Fruit fly (Drosophila melanogaster) whole organism, pupa: ENCODE data around the gene NijC.

Experiments
- CG10348 ChIP-seq: fragments of 200-800 bp; sonication (Bioruptor generic); IDR thresholded peaks from 2 replicates; pipeline ENCODE4 v1.3.6; 2022; ENCODE audit warnings: missing biosample characterization, missing genetic modification characterization
- CG12605 ChIP-seq: fragments of 200-800 bp; sonication (Bioruptor generic); IDR thresholded peaks from 2 replicates; pipeline ENCODE4 v1.3.6; 2022; ENCODE audit warnings: missing biosample characterization, missing genetic modification characterization
- CG13204 ChIP-seq: fragments of 200-800 bp; sonication (Bioruptor generic); optimal IDR thresholded peaks from 2 replicates; lab custom pipeline; 2018; ENCODE audit warnings: missing biosample characterization, mild to moderate bottlenecking, missing genetic modification characterization, moderate library complexity
- CG14655 ChIP-seq: fragments of 200-800 bp; sonication (Bioruptor generic); optimal IDR thresholded peaks from 3 replicates; lab custom pipeline; 2017; ENCODE audit warnings: mild to moderate bottlenecking, missing biosample characterization, missing genetic modification reagents, missing genetic modification characterization
- CG15710 ChIP-seq: fragments of 200-800 bp; sonication (Bioruptor generic); optimal IDR thresholded peaks from 2 replicates; lab custom pipeline; 2018; ENCODE audit warnings: missing biosample characterization, mild to moderate bottlenecking, missing genetic modification characterization, moderate library complexity
- CG17806 ChIP-seq: fragments of 200-800 bp; sonication (Bioruptor generic); optimal IDR thresholded peaks from 2 replicates; lab custom pipeline; 2018; ENCODE audit warnings: missing biosample characterization, mild to moderate bottlenecking, missing genetic modification characterization, moderate library complexity
- CG32121 ChIP-seq: fragments of 200-800 bp; sonication (Bioruptor generic); IDR thresholded peaks from 2 replicates; pipeline ENCODE4 v1.3.6; 2022; ENCODE audit warnings: missing biosample characterization, missing genetic modification characterization
- CG34367 ChIP-seq: fragments of 200-800 bp; sonication (Bioruptor generic); optimal IDR thresholded peaks from 2 replicates; lab custom pipeline; 2018; ENCODE audit warnings: missing biosample characterization, mild to moderate bottlenecking, missing genetic modification characterization
- CG4496 ChIP-seq: fragments of 200-800 bp; sonication (Bioruptor generic); IDR thresholded peaks from 3 replicates; pipeline ENCODE4 v1.3.6; 2022; ENCODE audit warnings: missing biosample characterization, missing genetic modification characterization
- CG8159 ChIP-seq: fragments of 200-800 bp; sonication (Bioruptor generic); optimal IDR thresholded peaks from 3 replicates; lab custom pipeline; 2018; ENCODE audit warnings: missing biosample characterization, mild to moderate bottlenecking, missing genetic modification characterization, moderate library complexity
- CG8301 ChIP-seq: fragments of 200-800 bp; sonication (Bioruptor generic); optimal IDR thresholded peaks from 2 replicates; lab custom pipeline; 2018; ENCODE audit warnings: missing biosample characterization, mild to moderate bottlenecking, missing genetic modification characterization
- CG9948 ChIP-seq: fragments of 200-800 bp; sonication (Bioruptor generic); optimal IDR thresholded peaks from 2 replicates; lab custom pipeline; 2018; ENCODE audit warnings: missing biosample characterization, mild to moderate bottlenecking, missing genetic modification characterization, moderate library complexity
- D1 ChIP-seq: fragments of 200-800 bp; sonication (Bioruptor generic); optimal IDR thresholded peaks from 2 replicates; lab custom pipeline; 2018; ENCODE audit warnings: missing biosample characterization, mild to moderate bottlenecking, missing genetic modification characterization, moderate library complexity
- EcR ChIP-seq: fragments of 200-800 bp; sonication (Bioruptor generic); optimal IDR thresholded peaks from 3 replicates; lab custom pipeline; 2019; ENCODE audit warnings: missing biosample characterization, missing genetic modification characterization, mild to moderate bottlenecking, moderate library complexity, missing genetic modification reagents
- Ets98B ChIP-seq: fragments of 200-800 bp; sonication (Bioruptor generic); IDR thresholded peaks from 2 replicates; pipeline ENCODE4 v1.3.6; 2022; ENCODE audit warnings: missing biosample characterization, missing genetic modification characterization
- Pif1A ChIP-seq: fragments of 200-800 bp; sonication (Bioruptor generic); optimal IDR thresholded peaks from 3 replicates; lab custom pipeline; 2016; ENCODE audit warnings: missing biosample characterization, missing genetic modification characterization
- Pif1B ChIP-seq: fragments of 200-800 bp; sonication (Bioruptor generic); optimal IDR thresholded peaks from 3 replicates; lab custom pipeline; 2016; ENCODE audit warnings: missing biosample characterization, missing genetic modification characterization
- Snoo ChIP-seq: fragments of 200-800 bp; sonication (Bioruptor generic); optimal IDR thresholded peaks from 3 replicates; lab custom pipeline; 2017; ENCODE audit warnings: missing biosample characterization, mild to moderate bottlenecking, missing genetic modification characterization, inconsistent platforms
- fd96Ca ChIP-seq: fragments of 200-800 bp; sonication (Bioruptor generic); IDR thresholded peaks from 3 replicates; pipeline ENCODE4 v1.3.6; 2022; ENCODE audit warnings: missing biosample characterization, missing genetic modification characterization
- gl ChIP-seq: fragments of 200-800 bp; sonication (Bioruptor generic); optimal IDR thresholded peaks from 2 replicates; lab custom pipeline; 2018; ENCODE audit warnings: missing biosample characterization, mild to moderate bottlenecking, missing genetic modification characterization
- rn ChIP-seq: fragments of 200-800 bp; sonication (Bioruptor generic); IDR thresholded peaks from 2 replicates; pipeline ENCODE4 v1.3.6; 2022; ENCODE audit warnings: missing biosample characterization, missing genetic modification characterization

The NijC gene

DNA sequence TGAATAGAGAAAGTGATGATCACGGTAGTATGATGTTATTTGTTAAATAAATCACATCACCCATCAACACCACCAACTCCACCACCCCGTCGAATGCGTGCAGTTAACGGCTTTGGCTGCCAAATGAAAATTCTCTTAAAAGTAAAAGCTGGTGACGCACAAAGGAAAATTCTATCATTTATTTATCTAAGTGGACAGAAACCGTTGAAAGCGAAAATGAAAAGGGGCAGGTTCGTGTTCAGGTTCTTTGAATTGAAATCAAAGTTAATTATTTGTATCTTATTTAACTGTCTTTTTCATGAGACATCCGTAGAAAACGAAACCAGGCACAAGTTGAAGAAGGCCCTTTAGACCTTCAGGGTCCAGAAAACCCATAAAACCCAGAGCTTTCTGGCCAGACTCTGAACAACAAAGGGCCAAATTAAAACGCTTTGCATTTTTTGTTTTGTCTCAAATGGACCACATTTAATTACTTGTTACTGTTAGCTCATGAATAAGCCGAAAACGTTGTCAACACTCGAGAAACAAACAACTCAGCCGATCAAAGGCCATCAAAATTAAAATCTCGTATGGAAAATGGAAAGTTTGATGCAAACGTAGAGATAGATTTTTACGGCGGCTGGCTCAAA lies 28.6 kb upstream of the NijC start:
- no peak for TF ChIP-seq Ets98B (GFP tag; lab: Robert Waterston, UW)
- TF ChIP-seq D1 (tag; lab: Kevin White, UChicago): no peak
- no peak for TF ChIP-seq rn
- no peak for TF ChIP-seq CG34367 (tag; lab: Kevin White, UChicago)
- TF ChIP-seq fd96Ca: no peak
- no peak for TF ChIP-seq CG17806 (tag; lab: Kevin White, UChicago)
- TF ChIP-seq CG9948 (tag; lab: Kevin White, UChicago): no peak
- TF ChIP-seq Pif1B (GFP tag; lab: Kevin White, UChicago): no peak
- TF ChIP-seq CG4496 (GFP tag; lab: Robert Waterston, UW): no peak
- TF ChIP-seq CG8301 (tag; lab: Kevin White, UChicago): no peak

DNA sequence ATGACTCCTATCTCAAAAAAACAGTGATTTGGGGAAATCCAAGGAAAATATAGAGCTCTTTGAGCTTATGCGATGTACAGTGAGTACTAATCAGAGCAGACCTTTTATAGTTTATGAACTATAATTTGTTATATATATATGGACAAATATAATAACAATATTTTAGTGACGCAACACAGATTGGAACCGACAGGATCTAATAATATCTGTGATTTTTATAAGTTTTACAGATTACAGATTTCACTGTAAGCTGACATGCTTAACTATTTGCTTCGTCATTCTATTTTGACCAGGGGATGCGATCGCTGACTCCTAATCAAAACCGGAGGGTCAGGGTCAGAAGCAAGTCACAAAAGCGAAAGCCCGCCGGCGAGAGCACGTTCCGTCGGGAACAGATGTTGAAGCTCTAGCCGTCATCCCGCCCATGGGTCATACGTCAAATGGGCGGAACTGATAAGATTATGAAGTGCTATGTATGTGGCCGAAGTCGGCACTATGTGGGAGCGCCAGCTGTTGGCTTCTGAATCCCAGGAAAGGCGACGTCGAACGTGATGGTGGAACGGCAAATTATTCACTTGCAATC lies 20.8 kb upstream of the NijC start, which contains the start of gene Gnmt:
Gnmt (plus strand) TSS at position 568 of the 583 bp plus-strand sequence.
- TF ChIP-seq D1 (tag; lab: Kevin White, UChicago) (no peak), Ets98B (GFP tag; lab: Robert Waterston, UW) (no peak), CG9948 (tag; lab: Kevin White, UChicago) (no peak), CG15710 (tag; lab: Kevin White, UChicago) (no peak), CG32121 (no peak), Pif1B (GFP tag; lab: Kevin White, UChicago) (no peak), CG8159 (tag; lab: Kevin White, UChicago) (no peak), CG13204 (GFP tag; lab: Kevin White, UChicago) (no peak), CG10348 (GFP tag; lab: Robert Waterston, UW) (no peak), CG4496 (GFP tag; lab: Robert Waterston, UW) (no peak), CG12605 (GFP tag; lab: Robert Waterston, UW) (no peak), Pif1A (GFP tag; lab: Kevin White, UChicago) (no peak), CG17806 (tag; lab: Kevin White, UChicago) (no peak), fd96Ca (no peak), CG8301 (tag; lab: Kevin White, UChicago) (no peak), rn (no peak)

DNA sequence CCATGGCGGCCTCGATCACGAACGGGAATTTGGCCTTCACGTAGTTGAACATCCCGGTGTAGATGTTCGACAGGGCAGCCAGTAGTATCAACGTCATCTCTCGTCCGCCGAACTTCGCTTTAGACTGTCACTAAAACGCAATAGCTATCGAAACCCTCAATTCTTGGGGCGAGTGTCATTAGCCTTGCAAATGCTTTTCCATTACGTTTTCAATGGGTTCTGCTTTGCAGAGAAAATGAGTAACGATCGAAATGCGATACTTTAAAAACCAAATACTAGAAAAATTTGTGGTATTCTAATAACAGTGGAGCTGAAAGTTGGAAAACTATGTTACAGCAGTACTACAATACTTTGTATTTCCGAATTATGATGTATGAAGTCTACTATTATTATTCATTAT lies 18.8 kb upstream of the NijC start, which contains the start of gene CG43630:
CG43630 (minus strand) TSS at position 101 of the 400 bp plus-strand sequence.
- TF ChIP-seq CG32121 (no peak), gl (tag; lab: Kevin White, UChicago) (no peak), CG13204 (GFP tag; lab: Kevin White, UChicago) (no peak), CG8301 (tag; lab: Kevin White, UChicago) (no peak), CG34367 (tag; lab: Kevin White, UChicago) (no peak), CG17806 (tag; lab: Kevin White, UChicago) (no peak), Pif1B (GFP tag; lab: Kevin White, UChicago) (no peak)

DNA sequence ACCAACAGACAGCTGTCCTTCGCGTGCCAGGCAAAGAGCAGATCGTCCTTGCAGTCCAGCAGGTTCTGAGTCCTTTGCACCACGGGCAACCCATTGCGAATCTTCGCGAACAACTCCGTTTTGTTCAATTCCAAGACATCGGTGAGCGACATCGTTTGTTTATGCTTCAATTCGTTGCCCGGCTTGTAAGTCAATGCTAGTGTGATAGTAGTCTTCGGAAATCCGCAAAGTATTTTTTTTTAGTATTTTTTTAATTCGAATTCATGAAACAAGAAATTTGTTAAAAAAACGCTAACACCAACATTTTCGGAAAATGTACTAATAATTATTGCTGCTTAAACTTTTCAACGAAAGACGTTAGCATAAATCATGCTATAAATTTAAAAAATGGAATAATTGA lies 16.1 kb upstream of the NijC start, which contains the start of gene mbo:
mbo (minus strand) TSS at position 203 of the 400 bp plus-strand sequence.
- no peak for TF ChIP-seq Pif1B (GFP tag; lab: Kevin White, UChicago)
- no peak for TF ChIP-seq Pif1A (GFP tag; lab: Kevin White, UChicago)
- TF ChIP-seq rn: no peak
- no peak for TF ChIP-seq CG4496 (GFP tag; lab: Robert Waterston, UW)
- no peak for TF ChIP-seq CG14655 (GFP tag; lab: Kevin White, UChicago)
- TF ChIP-seq, all 21 proteins: peak for 0

DNA sequence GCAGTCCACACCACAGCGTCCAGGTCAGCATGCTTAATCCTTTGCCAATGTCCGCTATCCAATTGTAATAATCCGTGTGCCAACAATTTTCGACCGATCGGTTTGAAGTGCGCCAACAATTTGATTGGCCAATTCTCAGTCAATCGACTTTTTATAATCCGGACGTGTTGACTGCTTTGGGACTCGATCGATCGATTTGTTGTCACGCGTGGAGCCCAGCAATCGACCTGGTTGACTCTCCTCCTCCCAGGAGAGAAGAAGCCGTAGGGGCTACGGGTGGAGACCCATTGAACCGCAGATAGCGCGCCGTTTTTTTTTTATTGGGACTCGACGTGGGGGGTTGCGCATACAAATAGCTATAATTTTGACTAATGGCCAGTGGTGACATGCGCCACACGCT lies 13.7 kb upstream of the NijC start, which contains the start of gene Cyp313a4:
Cyp313a4 (minus strand) TSS at position 101 of the 400 bp plus-strand sequence.
- TF ChIP-seq Snoo (no peak), EcR (GFP tag; lab: Kevin White, UChicago) (no peak), CG10348 (GFP tag; lab: Robert Waterston, UW) (no peak), CG32121 (no peak), CG12605 (GFP tag; lab: Robert Waterston, UW) (no peak), Pif1B (GFP tag; lab: Kevin White, UChicago) (no peak), fd96Ca (no peak), D1 (tag; lab: Kevin White, UChicago) (no peak)

DNA sequence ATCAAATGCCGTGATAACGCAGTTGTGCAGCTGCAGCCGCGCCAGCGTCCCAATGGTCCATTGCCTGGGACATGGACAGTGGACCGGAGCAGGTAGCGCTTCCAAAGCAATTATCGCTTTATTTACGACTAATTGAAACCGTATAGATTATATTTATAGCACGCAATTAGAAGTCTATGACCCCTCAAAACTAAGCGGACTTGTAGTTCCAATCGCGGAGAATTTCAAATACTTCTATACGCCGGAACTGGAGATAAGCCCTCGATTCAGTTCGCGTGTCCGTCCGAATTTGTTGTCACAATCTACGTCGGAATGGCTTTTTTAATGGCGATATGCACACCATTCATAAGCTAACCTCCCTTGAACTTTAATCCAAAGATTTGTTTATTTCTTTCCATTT lies 9.6 kb upstream of the NijC start:
- TF ChIP-seq Ets98B (GFP tag; lab: Robert Waterston, UW) (no peak), D1 (tag; lab: Kevin White, UChicago) (no peak), CG34367 (tag; lab: Kevin White, UChicago) (no peak), CG8159 (tag; lab: Kevin White, UChicago) (no peak)

DNA sequence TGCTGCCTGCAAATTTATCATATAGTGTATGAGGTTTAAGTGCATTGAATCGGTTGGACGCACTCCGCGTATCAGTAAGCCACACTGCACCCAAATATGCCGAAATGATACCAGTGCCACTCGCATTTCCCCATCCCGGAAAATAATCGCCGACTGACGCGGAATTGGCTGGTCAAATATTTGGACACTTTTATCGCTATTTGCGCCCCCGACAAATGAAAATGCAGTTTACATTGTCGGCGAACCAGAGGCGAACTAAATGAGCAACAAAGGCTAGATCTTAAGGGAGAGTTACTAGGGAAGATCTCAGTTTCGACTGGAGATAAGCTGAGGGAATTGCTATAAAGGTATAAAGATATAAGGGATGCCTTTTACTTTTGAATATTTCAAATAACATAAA lies 6.8 kb upstream of the NijC start:
- TF ChIP-seq CG8159 (tag; lab: Kevin White, UChicago) (no peak), CG8301 (tag; lab: Kevin White, UChicago) (no peak), CG10348 (GFP tag; lab: Robert Waterston, UW) (no peak), CG32121 (no peak), CG34367 (tag; lab: Kevin White, UChicago) (no peak), rn (no peak), CG17806 (tag; lab: Kevin White, UChicago) (no peak), Snoo (no peak), Pif1A (GFP tag; lab: Kevin White, UChicago) (no peak), CG15710 (tag; lab: Kevin White, UChicago) (no peak), gl (tag; lab: Kevin White, UChicago) (no peak), CG14655 (GFP tag; lab: Kevin White, UChicago) (no peak), CG4496 (GFP tag; lab: Robert Waterston, UW) (no peak), CG12605 (GFP tag; lab: Robert Waterston, UW) (no peak), D1 (tag; lab: Kevin White, UChicago) (no peak), CG13204 (GFP tag; lab: Kevin White, UChicago) (no peak)
